Fruit fly (Drosophila melanogaster) whole organism, embryonic: ENCODE measurements around the gene Mst57Da.
A peak's percentile ranks its signal among the peaks of the same experiment; 100 is the strongest.

Source experiments
- ATbp ChIP-seq: fragments of 200-800 bp; sonication (Bioruptor generic); optimal IDR thresholded peaks from 2 replicates; lab custom pipeline; 2017; ENCODE audit warnings: missing biosample characterization, mild to moderate bottlenecking, missing genetic modification characterization, missing genetic modification reagents
- Aef1 ChIP-seq: fragments of 200-800 bp; sonication (Bioruptor generic); IDR thresholded peaks from 3 replicates; pipeline ENCODE4 v1.3.6; 2022; ENCODE audit warnings: missing biosample characterization, missing genetic modification characterization
- Atf-2 ChIP-seq: fragments of 200-800 bp; sonication (Bioruptor generic); optimal IDR thresholded peaks from 2 replicates; lab custom pipeline; 2016; ENCODE audit warnings: missing biosample characterization, missing genetic modification characterization
- Bgb ChIP-seq: fragments of 200-800 bp; sonication (Bioruptor generic); IDR thresholded peaks from 2 replicates; pipeline ENCODE4 v1.3.6; 2022; ENCODE audit warnings: missing biosample characterization, missing genetic modification characterization; ENCODE audit not compliant: partially characterized antibody
- BtbVII ChIP-seq: fragments of 200-800 bp; sonication (Bioruptor generic); optimal IDR thresholded peaks from 3 replicates; lab custom pipeline; 2017; ENCODE audit warnings: missing biosample characterization, mild to moderate bottlenecking, missing genetic modification characterization
- CG10147 ChIP-seq: fragments of 200-800 bp; sonication (Bioruptor generic); optimal IDR thresholded peaks from 2 replicates; lab custom pipeline; 2019; ENCODE audit warnings: missing biosample characterization, mild to moderate bottlenecking, missing genetic modification characterization, moderate library complexity
- CG11504 ChIP-seq: fragments of 200-800 bp; sonication (Bioruptor generic); optimal IDR thresholded peaks from 3 replicates; lab custom pipeline; 2019; ENCODE audit warnings: missing biosample characterization, mild to moderate bottlenecking, missing genetic modification characterization, moderate library complexity
- CG13296 ChIP-seq: fragments of 200-800 bp; sonication (Bioruptor generic); optimal IDR thresholded peaks from 3 replicates; lab custom pipeline; 2018; ENCODE audit warnings: missing biosample characterization, mild to moderate bottlenecking, missing genetic modification characterization
- CG14965 ChIP-seq: fragments of 200-800 bp; sonication (Bioruptor generic); optimal IDR thresholded peaks from 2 replicates; lab custom pipeline; 2016; ENCODE audit warnings: missing biosample characterization, missing genetic modification characterization, borderline replicate concordance
- CG15011 ChIP-seq: fragments of 200-800 bp; sonication (Bioruptor generic); optimal IDR thresholded peaks from 3 replicates; lab custom pipeline; 2018; ENCODE audit warnings: missing biosample characterization, mild to moderate bottlenecking, missing genetic modification characterization
- CG15073 ChIP-seq: fragments of 200-800 bp; sonication (Bioruptor generic); optimal IDR thresholded peaks from 2 replicates; lab custom pipeline; 2016; ENCODE audit warnings: missing biosample characterization, missing genetic modification characterization
- CG15479 ChIP-seq: fragments of 200-800 bp; sonication (Bioruptor generic); optimal IDR thresholded peaks from 3 replicates; lab custom pipeline; 2019; ENCODE audit warnings: missing biosample characterization, mild to moderate bottlenecking, missing genetic modification characterization, moderate library complexity
- CG16813 ChIP-seq: fragments of 200-800 bp; sonication (Bioruptor generic); IDR thresholded peaks from 3 replicates; pipeline ENCODE4 v1.3.6; 2022; ENCODE audit warnings: missing biosample characterization, missing genetic modification characterization; ENCODE audit not compliant: partially characterized antibody
- CG17612 ChIP-seq: fragments of 200-800 bp; sonication (Bioruptor generic); IDR thresholded peaks from 2 replicates; pipeline ENCODE4 v1.3.6; 2022; ENCODE audit warnings: missing biosample characterization, missing genetic modification characterization
- CG2712 ChIP-seq: fragments of 200-800 bp; optimal IDR thresholded peaks from 3 replicates; lab custom pipeline; 2019; ENCODE audit warnings: missing biosample characterization, mild to moderate bottlenecking, missing genetic modification characterization, moderate library complexity
- CG30403 ChIP-seq: fragments of 200-800 bp; sonication (Bioruptor generic); optimal IDR thresholded peaks from 3 replicates; lab custom pipeline; 2016; ENCODE audit warnings: missing biosample characterization, missing genetic modification characterization
- CG3407 ChIP-seq: fragments of 200-800 bp; sonication (Bioruptor generic); optimal IDR thresholded peaks from 2 replicates; lab custom pipeline; 2018; ENCODE audit warnings: missing biosample characterization, mild to moderate bottlenecking, missing genetic modification characterization
- CG4707 ChIP-seq: fragments of 200-800 bp; sonication (Bioruptor generic); optimal IDR thresholded peaks from 2 replicates; lab custom pipeline; 2018; ENCODE audit warnings: missing biosample characterization, mild to moderate bottlenecking, missing genetic modification characterization, moderate library complexity
- D19B ChIP-seq: fragments of 200-800 bp; sonication (Bioruptor generic); optimal IDR thresholded peaks from 2 replicates; lab custom pipeline; 2017; ENCODE audit warnings: missing biosample characterization, mild to moderate bottlenecking, missing genetic modification characterization
- Dll ChIP-seq: fragments of 200-800 bp; sonication (Bioruptor generic); IDR thresholded peaks from 4 replicates; pipeline ENCODE4 v1.3.6; 2022; ENCODE audit warnings: missing biosample characterization, missing genetic modification characterization; ENCODE audit not compliant: partially characterized antibody
- Lhr ChIP-seq: fragments of 200-800 bp; sonication (Bioruptor generic); optimal IDR thresholded peaks from 3 replicates; lab custom pipeline; 2017; ENCODE audit warnings: mild to moderate bottlenecking, missing biosample characterization, missing genetic modification reagents, missing genetic modification characterization
- Meics ChIP-seq: fragments of 200-800 bp; sonication (Bioruptor generic); optimal IDR thresholded peaks from 2 replicates; lab custom pipeline; 2017; ENCODE audit warnings: missing biosample characterization, mild to moderate bottlenecking, missing genetic modification characterization
- Mrtf ChIP-seq: fragments of 200-800 bp; sonication (Bioruptor generic); IDR thresholded peaks from 3 replicates; pipeline ENCODE4 v1.3.6; 2022; ENCODE audit warnings: missing biosample characterization, missing genetic modification characterization
- Nf-YB ChIP-seq: fragments of 200-800 bp; sonication (Bioruptor generic); optimal IDR thresholded peaks from 3 replicates; lab custom pipeline; 2019; ENCODE audit warnings: missing biosample characterization, mild to moderate bottlenecking, missing genetic modification characterization, moderate library complexity
- Six4 ChIP-seq: fragments of 200-800 bp; sonication (Bioruptor generic); optimal IDR thresholded peaks from 2 replicates; lab custom pipeline; 2016; ENCODE audit warnings: missing biosample characterization, missing genetic modification characterization
- Spps ChIP-seq: fragments of 200-800 bp; sonication (Bioruptor generic); optimal IDR thresholded peaks from 2 replicates; lab custom pipeline; 2018; ENCODE audit warnings: missing biosample characterization, mild to moderate bottlenecking, missing genetic modification characterization
- abd-A ChIP-seq: fragments of 200-800 bp; sonication (Bioruptor generic); optimal IDR thresholded peaks from 3 replicates; lab custom pipeline; 2019; ENCODE audit warnings: missing biosample characterization, mild to moderate bottlenecking, missing genetic modification characterization, moderate library complexity
- al ChIP-seq: fragments of 200-800 bp; sonication (Bioruptor generic); IDR thresholded peaks from 2 replicates; pipeline ENCODE4 v1.3.6; 2022; ENCODE audit warnings: missing biosample characterization, missing genetic modification characterization
- ap ChIP-seq: fragments of 200-800 bp; sonication (Bioruptor generic); IDR thresholded peaks from 2 replicates; pipeline ENCODE4 v1.3.6; 2022; ENCODE audit warnings: missing biosample characterization, missing genetic modification characterization
- ash1 ChIP-seq: fragments of 200-800 bp; sonication (Bioruptor generic); optimal IDR thresholded peaks from 2 replicates; lab custom pipeline; 2018; ENCODE audit warnings: missing biosample characterization, mild to moderate bottlenecking, missing genetic modification characterization
- az2 ChIP-seq: fragments of 200-800 bp; sonication (Bioruptor generic); optimal IDR thresholded peaks from 3 replicates; lab custom pipeline; 2016; ENCODE audit warnings: missing biosample characterization, missing genetic modification characterization
- cad ChIP-seq: fragments of >200 bp; optimal IDR thresholded peaks from 2 replicates; lab custom pipeline; 2017; ENCODE audit warnings: missing biosample characterization, missing genetic modification characterization
- cas ChIP-seq: fragments of 200-800 bp; sonication (Bioruptor generic); IDR thresholded peaks from 2 replicates; pipeline ENCODE4 v1.3.6; 2022; ENCODE audit warnings: missing biosample characterization, missing genetic modification characterization
- caup ChIP-seq: fragments of 200-800 bp; sonication (Bioruptor generic); optimal IDR thresholded peaks from 3 replicates; lab custom pipeline; 2017; ENCODE audit warnings: missing biosample characterization, mild to moderate bottlenecking, missing genetic modification characterization, moderate library complexity; ENCODE audit not compliant: severe bottlenecking
- cg ChIP-seq: fragments of 200-800 bp; sonication (Bioruptor generic); optimal IDR thresholded peaks from 3 replicates; lab custom pipeline; 2019; ENCODE audit warnings: missing biosample characterization, mild to moderate bottlenecking, missing genetic modification characterization, moderate library complexity
- chinmo ChIP-seq: fragments of 200-800 bp; sonication (Bioruptor generic); IDR thresholded peaks from 4 replicates; pipeline ENCODE4 v1.3.6; 2022; ENCODE audit warnings: missing biosample characterization, missing genetic modification characterization; ENCODE audit not compliant: partially characterized antibody
- danr ChIP-seq: fragments of 200-800 bp; sonication (Bioruptor generic); IDR thresholded peaks from 2 replicates; pipeline ENCODE4 v1.3.6; 2022; ENCODE audit warnings: missing biosample characterization, missing genetic modification characterization
- dimm ChIP-seq: fragments of 200-800 bp; sonication (Bioruptor generic); IDR thresholded peaks from 2 replicates; pipeline ENCODE4 v1.3.6; 2022; ENCODE audit warnings: missing biosample characterization, missing genetic modification characterization
- gro ChIP-seq: fragments of 200-800 bp; sonication (Bioruptor generic); optimal IDR thresholded peaks from 2 replicates; lab custom pipeline; 2016; ENCODE audit warnings: missing biosample characterization, missing genetic modification characterization
- hbn ChIP-seq: fragments of 200-800 bp; sonication (Bioruptor generic); IDR thresholded peaks from 2 replicates; pipeline ENCODE4 v1.3.6; 2022; ENCODE audit warnings: missing biosample characterization, missing genetic modification characterization; ENCODE audit not compliant: partially characterized antibody
- jing ChIP-seq: fragments of 200-800 bp; sonication (Bioruptor generic); optimal IDR thresholded peaks from 2 replicates; lab custom pipeline; 2018; ENCODE audit warnings: missing biosample characterization, mild to moderate bottlenecking, missing genetic modification characterization
- lbe ChIP-seq: fragments of 200-800 bp; sonication (Bioruptor generic); optimal IDR thresholded peaks from 2 replicates; lab custom pipeline; 2016; ENCODE audit warnings: missing biosample characterization, mild to moderate bottlenecking, missing genetic modification characterization
- lilli ChIP-seq: fragments of 200-800 bp; sonication (Bioruptor generic); optimal IDR thresholded peaks from 3 replicates; lab custom pipeline; 2016; ENCODE audit warnings: missing biosample characterization, missing genetic modification characterization
- mld ChIP-seq: fragments of 200-800 bp; sonication (Bioruptor generic); IDR thresholded peaks from 3 replicates; pipeline ENCODE4 v1.3.6; 2022; ENCODE audit warnings: missing biosample characterization, missing genetic modification characterization; ENCODE audit not compliant: partially characterized antibody
- org-1 ChIP-seq: fragments of 200-800 bp; sonication (Bioruptor generic); optimal IDR thresholded peaks from 2 replicates; lab custom pipeline; 2017; ENCODE audit warnings: missing biosample characterization, missing genetic modification characterization
- pita ChIP-seq: fragments of 200-800 bp; sonication (Bioruptor generic); optimal IDR thresholded peaks from 2 replicates; lab custom pipeline; 2017; ENCODE audit warnings: missing biosample characterization, mild to moderate bottlenecking, missing genetic modification characterization
- rib ChIP-seq: fragments of 200-800 bp; sonication (Bioruptor generic); IDR thresholded peaks from 2 replicates; pipeline ENCODE4 v1.3.6; 2022; ENCODE audit warnings: missing biosample characterization, missing genetic modification characterization
- sima ChIP-seq: fragments of 200-800 bp; sonication (Bioruptor generic); optimal IDR thresholded peaks from 2 replicates; lab custom pipeline; 2016; ENCODE audit warnings: missing biosample characterization, missing genetic modification characterization
- ssp ChIP-seq: fragments of 200-800 bp; sonication (Bioruptor generic); IDR thresholded peaks from 2 replicates; pipeline ENCODE4 v1.3.6; 2022; ENCODE audit warnings: missing biosample characterization, missing genetic modification characterization
- toy ChIP-seq: fragments of 200-800 bp; sonication (Bioruptor generic); IDR thresholded peaks from 2 replicates; pipeline ENCODE4 v1.3.6; 2022; ENCODE audit warnings: missing biosample characterization, missing genetic modification characterization
- zfh1 ChIP-seq: fragments of 200-800 bp; sonication (Bioruptor generic); IDR thresholded peaks from 3 replicates; pipeline ENCODE4 v1.3.6; 2022; ENCODE audit warnings: missing biosample characterization, missing genetic modification characterization

The Mst57Da gene

DNA sequence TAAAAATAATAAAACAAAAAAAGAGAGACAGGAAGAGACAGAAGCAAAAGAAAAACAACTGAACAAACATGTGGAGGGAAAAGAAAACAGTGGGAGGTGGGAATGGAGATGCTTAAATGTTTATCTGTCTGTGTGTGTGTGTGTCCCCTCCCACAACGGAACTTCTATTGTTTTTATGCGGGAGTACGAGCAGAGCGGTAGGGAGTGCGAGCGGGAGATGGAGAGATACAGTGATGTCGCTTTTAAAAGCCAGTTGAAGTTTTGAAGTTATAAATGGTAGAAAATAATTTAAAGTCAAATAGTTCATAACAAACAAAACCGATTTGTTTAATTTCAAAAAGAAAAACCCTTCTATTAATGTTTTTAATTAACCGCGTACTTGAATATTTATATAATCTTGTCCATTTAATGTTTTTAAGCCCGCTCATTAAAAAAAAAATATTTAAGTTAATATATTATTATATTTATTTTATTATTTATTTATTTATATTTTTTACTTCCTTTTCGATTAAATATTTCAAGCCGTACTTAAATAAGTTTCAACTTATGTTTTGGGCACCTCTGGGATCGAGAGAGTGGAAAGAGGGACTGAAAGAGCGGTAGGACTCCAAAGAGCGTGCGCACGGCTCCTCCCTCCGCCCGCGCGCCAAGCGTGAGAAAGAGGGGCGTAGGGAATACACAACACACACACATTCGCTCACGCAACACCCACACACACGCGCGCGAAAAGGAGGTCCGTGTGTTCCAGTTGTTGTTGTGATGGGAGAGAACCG, 48.7 kb upstream of the Mst57Da start (continued):
- no peak for TF ChIP-seq D19B (GFP tag; lab: Kevin White, UChicago)
- no peak for TF ChIP-seq ash1
- no peak for TF ChIP-seq gro
- no peak for TF ChIP-seq Dll (GFP tag; lab: Robert Waterston, UW)
- TF ChIP-seq pita (GFP tag; lab: Kevin White, UChicago): no peak
- TF ChIP-seq cad: no peak
- TF ChIP-seq lilli: peak; percentile 22
- peak; percentile 37 for TF ChIP-seq Nf-YB (GFP tag; lab: Kevin White, UChicago)
- TF ChIP-seq org-1 (GFP tag; lab: Kevin White, UChicago): peak; percentile 23
- TF ChIP-seq dimm (GFP tag; lab: Robert Waterston, UW): no peak
- TF ChIP-seq danr (GFP tag; lab: Robert Waterston, UW): no peak
- no peak for TF ChIP-seq ap (GFP tag; lab: Robert Waterston, UW)
- TF ChIP-seq mld (GFP tag; lab: Robert Waterston, UW): no peak
- TF ChIP-seq Mrtf (GFP tag; lab: Robert Waterston, UW): no peak
- peak; percentile 56 for TF ChIP-seq CG10147 (GFP tag; lab: Kevin White, UChicago)
- TF ChIP-seq Lhr: no peak
- TF ChIP-seq CG15479 (GFP tag; lab: Kevin White, UChicago): no peak
- TF ChIP-seq CG2712 (tag; lab: Kevin White, UChicago): peak; percentile 75
- no peak for TF ChIP-seq sima (GFP tag; lab: Kevin White, UChicago)
- peak; percentile 39 for TF ChIP-seq Spps
- TF ChIP-seq CG15073: peak; percentile 32
- peak; percentile 8 for TF ChIP-seq CG3407
- TF ChIP-seq lbe (GFP tag; lab: Kevin White, UChicago): no peak
- no peak for TF ChIP-seq toy (GFP tag; lab: Robert Waterston, UW)
- no peak for TF ChIP-seq hbn
- TF ChIP-seq ATbp (GFP tag; lab: Kevin White, UChicago): peak; percentile 21
- TF ChIP-seq Bgb: no peak
- TF ChIP-seq CG14965 (GFP tag; lab: Kevin White, UChicago): no peak
- 0 out of 4 replicates have a peak, but pooled peaks have one; percentile 35 for TF ChIP-seq chinmo
- TF ChIP-seq jing: no peak
- TF ChIP-seq CG4707: no peak
- no peak for TF ChIP-seq CG17612 (GFP tag; lab: Robert Waterston, UW)
- peak; percentile 37 for TF ChIP-seq CG30403 (GFP tag; lab: Kevin White, UChicago)
- TF ChIP-seq Atf-2: no peak
- 0 out of 2 replicates have a peak, but pooled peaks have one; percentile 22 for TF ChIP-seq ssp (GFP tag; lab: Robert Waterston, UW)
- peak; percentile 70 for TF ChIP-seq CG11504 (tag; lab: Kevin White, UChicago)
- TF ChIP-seq Meics (GFP tag; lab: Kevin White, UChicago): peak; percentile 43
- peak; percentile 51; the same call in 1 of the 2 replicates for TF ChIP-seq rib (GFP tag; lab: Robert Waterston, UW)
- TF ChIP-seq abd-A (tag; lab: Kevin White, UChicago): peak; percentile 74
- no peak for TF ChIP-seq CG15011 (GFP tag; lab: Kevin White, UChicago)

DNA sequence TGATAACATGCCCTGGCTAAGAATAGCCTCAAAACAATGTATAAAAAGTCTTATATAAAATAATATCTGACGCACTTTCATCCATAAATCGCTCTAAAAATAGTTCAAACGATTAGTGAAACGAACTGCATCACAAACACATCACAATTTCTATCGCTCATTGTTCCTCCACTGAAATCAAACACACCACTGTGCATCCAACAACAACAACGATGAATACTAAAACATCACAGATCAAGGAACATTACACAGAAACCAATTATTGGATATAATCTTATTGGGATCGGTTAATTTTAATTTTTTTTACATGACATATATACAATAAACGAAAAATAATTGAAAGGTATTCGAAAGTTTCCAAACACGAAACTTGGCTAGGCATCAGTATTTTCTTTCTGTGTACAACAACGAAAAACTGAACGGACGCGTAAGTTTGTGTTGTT, 47.6 kb upstream of the Mst57Da start:
- TF ChIP-seq zfh1 (no peak; the same call in 1 of the 3 replicates), az2 (GFP tag; lab: Kevin White, UChicago) (peak; percentile 85), CG13296 (GFP tag; lab: Kevin White, UChicago) (peak; percentile 62), BtbVII (no peak), CG2712 (tag; lab: Kevin White, UChicago) (peak; percentile 88), Six4 (peak; percentile 73), CG16813 (GFP tag; lab: Robert Waterston, UW) (no peak), Aef1 (GFP tag; lab: Robert Waterston, UW) (no peak; the same call in 1 of the 3 replicates), caup (GFP tag; lab: Kevin White, UChicago) (peak; percentile 45), gro (peak; percentile 34), cg (no peak), cas (GFP tag; lab: Robert Waterston, UW) (0 out of 2 replicates have a peak, but pooled peaks have one; percentile 35), al (peak; percentile 70; the same call in 1 of the 2 replicates)
